Worm (Caenorhabditis elegans) whole organism, L3 larva: ENCODE measurements around the gene str-85.

Experiments used
- ceh-82 ChIP-seq: fragments of 150-350 bp; optimal IDR thresholded peaks from 2 replicates; lab custom pipeline; 2014; ENCODE audit warnings: missing biosample characterization, missing genetic modification characterization
- fos-1 ChIP-seq: fragments of 150-350 bp; optimal IDR thresholded peaks from 2 replicates; lab custom pipeline; 2014; ENCODE audit warnings: missing biosample characterization, missing genetic modification characterization
- hmg-11 ChIP-seq: sonication (generic microtip); optimal IDR thresholded peaks from 2 replicates; lab custom pipeline; 2016; ENCODE audit warnings: missing genetic modification characterization, missing compliant biosample characterization
- nfya-1 ChIP-seq: sonication (generic microtip); optimal IDR thresholded peaks from 2 replicates; lab custom pipeline; 2017; ENCODE audit warnings: missing genetic modification characterization, mild to moderate bottlenecking, missing compliant biosample characterization, antibody characterized with exemption, moderate library complexity; ENCODE audit not compliant: insufficient read depth
- nhr-77 ChIP-seq: fragments of 150-350 bp; optimal IDR thresholded peaks from 2 replicates; lab custom pipeline; 2014; ENCODE audit warnings: missing biosample characterization, missing genetic modification characterization
- ztf-4 ChIP-seq: fragments of 150-350 bp; optimal IDR thresholded peaks from 2 replicates; lab custom pipeline; 2014; ENCODE audit warnings: missing biosample characterization, missing genetic modification characterization

ce11 chrV:8974889-8975422 is 10.7 kb downstream of the str-85 start, which contains the start of gene nhr-143:
- no peak for TF ChIP-seq fos-1 (tag; lab: Kevin White, UChicago)
- no peak for TF ChIP-seq ceh-82 (tag; lab: Kevin White, UChicago)
- TF ChIP-seq hmg-11 (tag; lab: Kevin White, UChicago) = no peak
- no peak for TF ChIP-seq nhr-77 (tag; lab: Kevin White, UChicago)
- TF ChIP-seq ztf-4 (tag; lab: Kevin White, UChicago) = no peak
- TF ChIP-seq nfya-1 (tag; lab: Kevin White, UChicago) = no peak
